Fruit fly (Drosophila melanogaster): Measurements from ENCODE around the gene beta-Spec.

DNA sequence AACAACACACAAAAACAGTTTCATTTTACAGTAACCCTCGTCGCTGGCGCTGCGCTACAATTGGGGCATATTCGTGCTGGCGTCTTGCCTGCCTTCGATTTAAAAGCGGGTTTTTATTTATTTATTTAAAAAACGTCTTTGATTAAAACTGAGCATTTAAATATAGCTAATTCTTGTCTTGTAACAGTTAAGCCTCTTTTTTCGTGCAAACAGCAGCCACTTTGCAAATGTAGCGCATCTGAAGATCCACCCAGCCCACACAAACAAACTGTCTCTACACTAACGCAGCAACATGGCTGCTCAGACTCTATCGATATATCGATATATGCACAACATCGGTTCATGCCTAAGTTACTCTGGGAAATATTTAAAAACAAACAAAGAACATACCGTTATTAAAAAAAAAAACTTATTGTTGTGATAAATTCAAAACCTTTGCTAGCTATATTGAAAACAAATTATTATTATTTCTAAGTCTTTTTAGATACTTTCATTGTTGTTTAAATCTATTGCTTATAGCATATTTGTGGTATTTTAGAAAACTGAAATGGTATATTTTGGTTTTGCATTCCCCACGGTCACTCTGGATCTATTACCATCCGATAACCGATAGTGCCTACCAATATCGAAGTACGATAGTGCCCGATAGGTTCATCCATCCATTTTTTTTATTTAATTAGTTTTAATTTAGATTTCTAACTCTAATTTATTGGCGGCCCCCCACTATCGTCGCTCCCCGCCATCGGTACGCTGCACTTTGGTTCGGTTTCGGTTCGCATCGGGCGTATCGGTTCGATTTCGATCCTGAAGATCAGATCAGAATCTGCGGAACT, 45.8 kb downstream of the beta-Spec start, which contains the start of the genes CG8188 and par-6:
- TF ChIP-seq CG30020 (tag; optimal IDR thresholded peaks at IDR 0.05) = peak; percentile 57
- peak; percentile 89 for TF ChIP-seq caup (GFP tag; optimal IDR thresholded peaks at IDR 0.05; ENCODE audit: severe bottlenecking)
- TF ChIP-seq CG11696 (GFP tag; IDR thresholded peaks at IDR 0.05) = peak; percentile 70
- peak; percentile 88 for TF ChIP-seq CG4404 (GFP tag; IDR thresholded peaks at IDR 0.05)
- TF ChIP-seq dan (GFP tag; IDR thresholded peaks at IDR 0.05) = no peak; the same call in 1 of the 2 replicates
- peak; percentile 79 to 90 for TF ChIP-seq chif (GFP tag; optimal IDR thresholded peaks at IDR 0.05)
- TF ChIP-seq gsb-n (tag; optimal IDR thresholded peaks at IDR 0.05) = peak; percentile 75
- TF ChIP-seq pnt (GFP tag; optimal IDR thresholded peaks at IDR 0.05) = peak; percentile 83
- peak; percentile 76 for TF ChIP-seq CG4854 (GFP tag; optimal IDR thresholded peaks at IDR 0.05)
